Worm (Caenorhabditis elegans) whole organism, L3 larva: ENCODE results near the gene wdr-46.

ENCODE experiments used
- R02D3.7 ChIP-seq: fragments of 150-350 bp; optimal IDR thresholded peaks from 2 replicates; lab custom pipeline; 2014; ENCODE audit warnings: missing biosample characterization, missing genetic modification characterization
- ceh-28 ChIP-seq: fragments of 150-350 bp; optimal IDR thresholded peaks from 2 replicates; lab custom pipeline; 2014; ENCODE audit warnings: missing biosample characterization, missing genetic modification reagents, missing genetic modification characterization
- ceh-9 ChIP-seq: sonication (generic microtip); optimal IDR thresholded peaks from 2 replicates; lab custom pipeline; 2018; ENCODE audit warnings: missing biosample characterization, missing genetic modification characterization
- fos-1 ChIP-seq: fragments of 150-350 bp; optimal IDR thresholded peaks from 2 replicates; lab custom pipeline; 2014; ENCODE audit warnings: missing biosample characterization, missing genetic modification characterization
- lin-39 ChIP-seq: fragments of 150-350 bp; optimal IDR thresholded peaks from 2 replicates; lab custom pipeline; 2018; ENCODE audit warnings: missing biosample characterization, missing genetic modification reagents, missing genetic modification characterization
- mdl-1 ChIP-seq: fragments of 150-350 bp; optimal IDR thresholded peaks from 2 replicates; lab custom pipeline; 2014; ENCODE audit warnings: missing biosample characterization, missing genetic modification characterization
- nhr-11 ChIP-seq: fragments of 150-350 bp; optimal IDR thresholded peaks from 2 replicates; lab custom pipeline; 2014; ENCODE audit warnings: missing biosample characterization, missing genetic modification characterization
- nhr-67 ChIP-seq: fragments of 150-350 bp; optimal IDR thresholded peaks from 2 replicates; lab custom pipeline; 2014; ENCODE audit warnings: missing biosample characterization, missing genetic modification characterization
- skn-1 ChIP-seq: fragments of 150-350 bp; optimal IDR thresholded peaks from 2 replicates; lab custom pipeline; 2014; ENCODE audit warnings: missing biosample characterization, missing genetic modification characterization
- snpc-4 ChIP-seq: fragments of 150-350 bp; optimal IDR thresholded peaks from 2 replicates; lab custom pipeline; 2014; ENCODE audit warnings: missing biosample characterization, missing genetic modification characterization
- unc-39 ChIP-seq: sonication (generic microtip); optimal IDR thresholded peaks from 4 replicates; lab custom pipeline; 2017; ENCODE audit warnings: missing biosample characterization, missing genetic modification characterization
- unc-62 ChIP-seq: fragments of 150-350 bp; sonication (generic microtip); optimal IDR thresholded peaks from 4 replicates; lab custom pipeline; 2014; ENCODE audit warnings: missing biosample characterization, missing genetic modification reagents, missing genetic modification characterization
- zag-1 ChIP-seq: fragments of 150-350 bp; optimal IDR thresholded peaks from 2 replicates; lab custom pipeline; 2014; ENCODE audit warnings: missing biosample characterization, missing genetic modification characterization
- ztf-11 ChIP-seq: fragments of 150-350 bp; optimal IDR thresholded peaks from 2 replicates; lab custom pipeline; 2014; ENCODE audit warnings: missing biosample characterization, missing genetic modification characterization

DNA sequence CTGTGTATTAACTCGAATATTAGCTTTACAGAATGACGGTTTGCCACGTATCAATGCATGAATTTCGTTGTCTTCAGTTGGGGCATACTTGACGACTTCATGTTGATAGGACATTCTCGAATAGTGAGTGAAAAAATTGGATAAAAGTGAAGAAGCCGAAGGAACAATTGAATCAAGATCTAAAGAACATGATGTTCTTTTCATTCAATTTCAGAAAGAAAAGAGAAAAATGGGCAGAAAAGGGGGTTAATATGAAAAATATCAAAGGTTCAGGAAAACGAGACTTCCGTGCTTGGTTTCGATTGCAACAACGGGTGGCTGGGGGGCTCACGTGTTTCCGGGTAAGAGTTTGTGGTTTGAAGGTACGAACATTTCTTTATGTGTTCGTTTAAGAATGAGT, 42.5 kb downstream of the wdr-46 start:
- TF ChIP-seq nhr-11 (tag; lab: Kevin White, UChicago), result no peak
- TF ChIP-seq R02D3.7 (tag; lab: Kevin White, UChicago), result no peak
- TF ChIP-seq ztf-11 (tag; lab: Kevin White, UChicago), result no peak
- TF ChIP-seq lin-39 (tag; lab: Kevin White, UChicago), result no peak
- no peak for TF ChIP-seq unc-39 (tag; lab: Kevin White, UChicago)
- no peak for TF ChIP-seq snpc-4
- TF ChIP-seq ceh-28 (tag; lab: Kevin White, UChicago), result no peak
- TF ChIP-seq nhr-67, result no peak
- no peak for TF ChIP-seq zag-1
- no peak for TF ChIP-seq mdl-1 (tag; lab: Kevin White, UChicago)
- TF ChIP-seq ceh-9, result no peak
- TF ChIP-seq fos-1 (tag; lab: Kevin White, UChicago), result no peak
- TF ChIP-seq unc-62 (GFP tag; lab: Kevin White, UChicago), result no peak
- no peak for TF ChIP-seq skn-1 (tag; lab: Kevin White, UChicago)
